Fruit fly (Drosophila melanogaster): ENCODE measurements around the gene Ndfip.

Gene Ndfip

dm6 chr3L:17658423-17659267, 4.6 kb upstream of the Ndfip start:
- TF ChIP-seq ttk (optimal IDR thresholded peaks at IDR 0.05) (no peak), Myc (optimal IDR thresholded peaks at IDR 0.05) (no peak), Sin3A (optimal IDR thresholded peaks at IDR 0.05) (no peak)

dm6 chr3L:17657728-17658379, 3.8 kb upstream of the Ndfip start:
- TF ChIP-seq psq (optimal IDR thresholded peaks at IDR 0.05) (no peak), insv (optimal IDR thresholded peaks at IDR 0.05) (no peak), Myc (optimal IDR thresholded peaks at IDR 0.05) (no peak), ttk (optimal IDR thresholded peaks at IDR 0.05) (no peak), h (optimal IDR thresholded peaks at IDR 0.05) (no peak), Sin3A (optimal IDR thresholded peaks at IDR 0.05) (no peak)

dm6 chr3L:17656716-17657395, 2.8 kb upstream of the Ndfip start:
- TF ChIP-seq ttk (optimal IDR thresholded peaks at IDR 0.05): no peak
- no peak for TF ChIP-seq psq (optimal IDR thresholded peaks at IDR 0.05)
- TF ChIP-seq Sin3A (optimal IDR thresholded peaks at IDR 0.05): no peak
- no peak for TF ChIP-seq insv (optimal IDR thresholded peaks at IDR 0.05)
- TF ChIP-seq h (optimal IDR thresholded peaks at IDR 0.05): no peak
- TF ChIP-seq Myc (optimal IDR thresholded peaks at IDR 0.05): no peak

DNA sequence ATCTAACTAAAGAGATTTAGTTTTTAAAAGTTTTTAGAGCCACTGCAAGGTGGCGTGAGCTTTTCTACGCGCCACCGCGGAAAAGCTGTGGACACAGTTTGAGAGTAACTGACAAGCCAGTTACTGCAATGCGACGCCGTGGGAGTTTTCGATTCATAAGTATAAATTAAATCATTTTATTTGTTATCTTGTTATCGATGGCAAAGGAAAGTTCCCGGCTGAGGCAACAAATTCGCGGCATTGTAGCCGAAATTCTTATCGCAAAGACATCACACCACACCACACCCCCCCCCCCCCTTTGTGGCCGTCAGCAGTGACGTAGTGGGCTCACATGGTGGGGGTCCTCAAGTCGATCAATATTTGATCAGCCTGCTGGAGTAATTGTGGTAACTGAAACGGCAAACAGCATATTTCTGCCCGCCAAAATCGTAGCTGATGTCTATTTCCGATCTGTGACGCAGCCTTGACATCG, 1.8 kb upstream of the Ndfip start:
- TF ChIP-seq insv (optimal IDR thresholded peaks at IDR 0.05) (no peak), h (optimal IDR thresholded peaks at IDR 0.05) (no peak), Sin3A (optimal IDR thresholded peaks at IDR 0.05) (no peak), ttk (optimal IDR thresholded peaks at IDR 0.05) (no peak), Myc (optimal IDR thresholded peaks at IDR 0.05) (no peak)

DNA sequence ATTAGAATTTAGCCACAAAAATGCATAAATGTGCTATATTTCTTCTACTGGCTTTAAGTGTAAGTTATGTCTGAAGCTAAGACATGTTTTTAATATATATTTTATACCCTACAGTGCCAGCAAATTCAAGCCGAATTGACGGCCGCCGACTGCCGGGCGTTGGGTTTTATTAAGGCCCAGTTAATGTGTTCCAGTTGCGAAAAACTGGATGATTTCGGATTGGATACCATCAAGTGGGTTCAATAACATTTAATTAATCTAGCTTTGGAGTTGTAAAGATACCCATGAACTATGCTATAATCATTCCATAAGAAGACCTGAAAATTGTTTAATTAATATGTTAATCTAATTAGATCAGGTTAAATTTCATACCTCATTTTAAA, 579 bp upstream of the Ndfip start:
- TF ChIP-seq h (optimal IDR thresholded peaks at IDR 0.05): no peak
- no peak for TF ChIP-seq Myc (optimal IDR thresholded peaks at IDR 0.05)
- TF ChIP-seq Sin3A (optimal IDR thresholded peaks at IDR 0.05): no peak
- no peak for TF ChIP-seq insv (optimal IDR thresholded peaks at IDR 0.05)
- TF ChIP-seq ttk (optimal IDR thresholded peaks at IDR 0.05): no peak
- TF ChIP-seq psq (optimal IDR thresholded peaks at IDR 0.05): no peak

DNA sequence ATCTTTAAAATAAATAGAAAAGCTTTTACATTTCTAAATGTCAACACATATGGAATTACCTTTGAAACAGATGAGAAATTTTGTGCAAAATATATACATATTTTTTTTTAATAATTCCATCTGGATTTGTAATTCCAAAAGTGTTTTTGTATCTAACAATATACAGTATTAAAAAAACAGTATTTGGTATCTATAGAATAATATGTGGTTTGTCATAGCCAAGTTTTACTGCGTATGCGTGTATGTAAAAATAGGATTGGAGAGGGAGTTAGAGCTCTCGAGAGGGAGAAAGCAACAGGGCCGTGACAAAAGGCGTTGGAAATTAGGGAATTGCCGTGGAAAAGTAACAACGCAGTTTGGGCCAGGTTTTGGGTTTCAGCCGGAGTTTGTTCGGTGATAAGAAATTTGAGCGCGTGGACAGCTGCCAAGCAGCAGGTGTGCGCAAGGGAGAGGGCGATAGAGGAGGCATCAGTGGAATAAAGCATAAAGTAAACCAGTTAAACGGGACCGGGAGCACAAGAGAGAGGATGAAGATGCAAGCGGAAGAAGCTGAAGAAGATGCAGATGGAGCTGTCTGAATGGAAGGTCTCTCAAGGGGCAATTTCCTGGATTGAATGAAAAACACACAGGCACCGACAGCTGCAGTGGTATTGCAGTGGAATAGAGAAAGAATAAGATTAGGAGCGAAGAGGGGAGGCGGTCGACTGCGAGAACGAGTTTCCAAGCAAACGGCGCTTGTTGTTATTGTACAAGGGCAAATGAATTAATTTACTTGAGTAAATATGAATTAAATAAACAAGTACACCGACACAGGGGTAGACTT, 991 bp downstream of the Ndfip start:
- no peak for TF ChIP-seq h (optimal IDR thresholded peaks at IDR 0.05)
- no peak for TF ChIP-seq insv (optimal IDR thresholded peaks at IDR 0.05)
- TF ChIP-seq ttk (optimal IDR thresholded peaks at IDR 0.05): no peak
- no peak for TF ChIP-seq Myc (optimal IDR thresholded peaks at IDR 0.05)
- TF ChIP-seq Sin3A (optimal IDR thresholded peaks at IDR 0.05): no peak
- no peak for TF ChIP-seq psq (optimal IDR thresholded peaks at IDR 0.05)

DNA sequence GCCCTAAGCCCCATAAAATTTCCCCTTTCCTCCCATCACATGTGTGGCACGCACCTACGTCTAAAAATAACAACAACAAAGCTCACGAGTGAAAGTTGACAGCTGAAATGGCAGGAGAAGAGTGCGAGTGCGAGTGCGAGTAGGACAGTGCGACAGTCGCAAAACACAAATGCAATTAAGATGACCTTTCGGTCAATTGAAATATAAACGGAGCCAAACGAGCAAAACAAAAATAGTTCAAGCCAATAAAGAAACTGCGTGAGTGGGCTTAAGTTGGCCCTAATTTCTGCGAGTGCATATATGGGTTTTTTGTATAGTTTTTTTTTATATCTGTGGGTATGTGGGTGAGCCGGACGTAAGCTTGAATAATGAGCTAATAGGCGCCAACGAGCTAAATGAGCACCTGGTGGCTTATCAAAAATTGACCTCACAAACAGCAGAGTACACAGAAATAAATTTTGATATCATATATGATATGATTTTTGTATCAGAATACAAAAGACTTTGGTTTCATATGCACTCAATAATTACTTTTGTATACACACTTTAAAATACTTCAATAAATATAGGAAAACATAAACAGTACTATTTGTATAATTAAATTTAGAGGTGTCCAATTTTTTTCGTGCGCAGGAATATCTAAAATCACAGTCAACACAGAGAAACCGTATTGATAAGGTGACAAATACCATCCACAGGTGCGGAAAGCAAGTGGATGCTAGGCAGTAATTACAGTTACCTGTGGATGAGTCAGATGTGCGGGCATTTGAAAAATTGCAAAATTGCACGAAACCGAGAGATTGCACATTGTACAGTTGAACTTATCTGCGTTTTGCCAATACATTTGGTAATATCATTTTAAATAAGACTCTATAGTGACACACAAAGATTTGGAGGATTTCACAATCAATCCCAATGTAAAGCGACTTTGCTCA, 2.1 kb downstream of the Ndfip start:
- TF ChIP-seq Sin3A (optimal IDR thresholded peaks at IDR 0.05) (no peak), h (optimal IDR thresholded peaks at IDR 0.05) (no peak), insv (optimal IDR thresholded peaks at IDR 0.05) (no peak), Myc (optimal IDR thresholded peaks at IDR 0.05) (no peak), psq (optimal IDR thresholded peaks at IDR 0.05) (no peak)

DNA sequence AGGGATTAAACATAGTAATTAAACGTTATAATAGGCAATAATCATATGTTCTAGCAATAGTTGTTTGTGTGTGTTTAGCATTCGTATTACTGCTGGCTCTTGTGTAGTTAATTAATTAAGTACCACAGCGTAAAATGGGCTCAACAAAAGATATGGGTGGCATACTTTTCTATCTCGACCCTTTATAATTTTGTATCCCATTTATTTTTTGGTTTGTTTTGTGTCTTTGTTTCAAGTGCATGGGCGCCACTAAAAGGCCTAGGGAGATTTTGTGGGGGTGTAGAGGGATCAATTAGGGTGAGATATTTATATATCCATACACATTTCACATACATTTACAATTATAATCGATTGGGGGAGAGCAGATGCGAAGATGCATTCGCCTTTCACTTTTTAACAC, 6.5 kb downstream of the Ndfip start:
- TF ChIP-seq ttk (optimal IDR thresholded peaks at IDR 0.05) (no peak), insv (optimal IDR thresholded peaks at IDR 0.05) (no peak), Myc (optimal IDR thresholded peaks at IDR 0.05) (no peak), Sin3A (optimal IDR thresholded peaks at IDR 0.05) (no peak), h (optimal IDR thresholded peaks at IDR 0.05) (no peak), psq (optimal IDR thresholded peaks at IDR 0.05) (no peak)

DNA sequence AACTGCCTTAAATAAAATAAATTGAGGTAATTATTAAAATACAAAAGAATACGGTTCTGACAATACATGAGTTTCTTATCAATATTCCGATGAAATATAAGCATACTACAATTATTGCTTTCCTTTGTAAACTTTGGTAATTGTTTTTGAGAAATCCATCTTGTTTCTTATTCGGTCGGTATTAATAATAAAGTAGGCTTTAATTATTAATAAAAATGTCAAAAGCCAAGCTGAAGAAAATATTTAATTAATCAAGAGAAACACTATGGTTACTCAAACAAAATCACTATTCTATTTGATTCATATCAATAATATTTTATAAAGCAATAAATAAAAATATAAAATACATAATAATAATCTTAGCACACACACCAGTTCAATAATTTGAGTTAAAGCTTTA, 7.4 kb downstream of the Ndfip start, which contains the start of gene CG43085:
CG43085 (minus strand) TSS at position 101 of the 400 bp plus-strand sequence.
- TF ChIP-seq h (optimal IDR thresholded peaks at IDR 0.05) (no peak), psq (optimal IDR thresholded peaks at IDR 0.05) (no peak), insv (optimal IDR thresholded peaks at IDR 0.05) (no peak), Myc (optimal IDR thresholded peaks at IDR 0.05) (no peak), Sin3A (optimal IDR thresholded peaks at IDR 0.05) (no peak), ttk (optimal IDR thresholded peaks at IDR 0.05) (no peak)

DNA sequence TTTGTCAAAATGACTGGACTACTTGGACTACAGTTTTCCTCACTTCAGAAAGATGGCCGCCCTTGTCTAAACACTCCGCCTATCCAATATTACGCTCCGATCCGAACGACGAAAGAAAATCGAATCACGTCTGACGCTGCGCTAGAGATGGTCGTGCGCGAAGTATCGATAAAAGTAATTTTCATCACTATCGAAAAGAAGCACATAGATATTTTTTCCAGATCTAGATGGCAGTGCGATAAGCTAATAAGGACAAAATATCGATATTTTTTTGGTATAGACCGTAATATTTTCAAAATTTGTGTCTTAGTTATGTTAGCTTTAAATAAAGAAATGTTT, 9.2 kb downstream of the Ndfip start, which contains the start of gene Pep:
Pep (minus strand) TSS at position 131 of the 339 bp plus-strand sequence.
- no peak for TF ChIP-seq Myc (optimal IDR thresholded peaks at IDR 0.05)
- TF ChIP-seq psq (optimal IDR thresholded peaks at IDR 0.05): no peak
- TF ChIP-seq ttk (optimal IDR thresholded peaks at IDR 0.05): no peak
- no peak for TF ChIP-seq insv (optimal IDR thresholded peaks at IDR 0.05)
- no peak for TF ChIP-seq h (optimal IDR thresholded peaks at IDR 0.05)
- TF ChIP-seq Sin3A (optimal IDR thresholded peaks at IDR 0.05): no peak

Measured in Kc167 (cell line).